Fruit fly (Drosophila melanogaster) whole organism, embryonic: ENCODE measurements around the gene CG34265.

Experiments used
- Asciz ChIP-seq: fragments of 200-800 bp; sonication (Bioruptor generic); optimal IDR thresholded peaks from 2 replicates; lab custom pipeline; 2017; ENCODE audit warnings: missing biosample characterization, mild to moderate bottlenecking, missing genetic modification characterization, missing genetic modification reagents
- Atf-2 ChIP-seq: fragments of 200-800 bp; sonication (Bioruptor generic); optimal IDR thresholded peaks from 2 replicates; lab custom pipeline; 2016; ENCODE audit warnings: missing biosample characterization, missing genetic modification characterization
- Bteb2 ChIP-seq: fragments of 200-800 bp; sonication (Bioruptor generic); optimal IDR thresholded peaks from 2 replicates; lab custom pipeline; 2016; ENCODE audit warnings: missing biosample characterization, missing genetic modification characterization
- CG10431 ChIP-seq: fragments of 200-800 bp; sonication (Bioruptor generic); optimal IDR thresholded peaks from 3 replicates; lab custom pipeline; 2018; ENCODE audit warnings: missing biosample characterization, mild to moderate bottlenecking, missing genetic modification characterization
- CG10654 ChIP-seq: fragments of 200-800 bp; sonication (Bioruptor generic); optimal IDR thresholded peaks from 2 replicates; lab custom pipeline; 2016; ENCODE audit warnings: missing biosample characterization, missing genetic modification characterization
- CG11247 ChIP-seq: fragments of 200-800 bp; sonication (Bioruptor generic); IDR thresholded peaks from 2 replicates; pipeline ENCODE4 v1.3.6; 2022; ENCODE audit warnings: missing biosample characterization, missing genetic modification characterization
- CG12769 ChIP-seq: fragments of 200-800 bp; sonication (Bioruptor generic); optimal IDR thresholded peaks from 2 replicates; lab custom pipeline; 2019; ENCODE audit warnings: missing biosample characterization, mild to moderate bottlenecking, missing genetic modification characterization, moderate library complexity
- CG13287 ChIP-seq: fragments of 200-800 bp; sonication (Bioruptor generic); IDR thresholded peaks from 2 replicates; pipeline ENCODE4 v1.3.6; 2022; ENCODE audit warnings: missing biosample characterization, missing genetic modification characterization; ENCODE audit not compliant: partially characterized antibody
- CG13296 ChIP-seq: fragments of 200-800 bp; sonication (Bioruptor generic); optimal IDR thresholded peaks from 3 replicates; lab custom pipeline; 2018; ENCODE audit warnings: missing biosample characterization, mild to moderate bottlenecking, missing genetic modification characterization
- CG15269 ChIP-seq: fragments of 200-800 bp; sonication (Bioruptor generic); optimal IDR thresholded peaks from 2 replicates; lab custom pipeline; 2018; ENCODE audit warnings: missing biosample characterization, mild to moderate bottlenecking, missing genetic modification characterization, moderate library complexity
- CG1602 ChIP-seq: fragments of 200-800 bp; sonication (Bioruptor generic); optimal IDR thresholded peaks from 3 replicates; lab custom pipeline; 2016; ENCODE audit warnings: missing biosample characterization, missing genetic modification characterization
- CG17359 ChIP-seq: fragments of 200-800 bp; sonication (Bioruptor generic); optimal IDR thresholded peaks from 3 replicates; lab custom pipeline; 2018; ENCODE audit warnings: missing biosample characterization, mild to moderate bottlenecking, missing genetic modification characterization, moderate library complexity
- CG17385 ChIP-seq: fragments of 200-800 bp; sonication (Bioruptor generic); optimal IDR thresholded peaks from 3 replicates; lab custom pipeline; 2018; ENCODE audit warnings: missing biosample characterization, mild to moderate bottlenecking, missing genetic modification characterization
- CG18262 ChIP-seq: fragments of 200-800 bp; optimal IDR thresholded peaks from 3 replicates; lab custom pipeline; 2019; ENCODE audit warnings: missing biosample characterization, mild to moderate bottlenecking, missing genetic modification characterization, moderate library complexity
- CG18764 ChIP-seq: fragments of 200-800 bp; sonication (Bioruptor generic); optimal IDR thresholded peaks from 3 replicates; lab custom pipeline; 2016; ENCODE audit warnings: missing biosample characterization, missing genetic modification characterization
- CG30403 ChIP-seq: fragments of 200-800 bp; sonication (Bioruptor generic); optimal IDR thresholded peaks from 3 replicates; lab custom pipeline; 2016; ENCODE audit warnings: missing biosample characterization, missing genetic modification characterization
- CG4360 ChIP-seq: fragments of 200-800 bp; sonication (Bioruptor generic); IDR thresholded peaks from 2 replicates; pipeline ENCODE4 v1.3.6; 2022; ENCODE audit warnings: missing biosample characterization, missing genetic modification characterization
- CG4424 ChIP-seq: fragments of 200-800 bp; sonication (Bioruptor generic); optimal IDR thresholded peaks from 3 replicates; lab custom pipeline; 2016; ENCODE audit warnings: missing biosample characterization, missing genetic modification characterization
- CG8478 ChIP-seq: fragments of >200 bp; optimal IDR thresholded peaks from 2 replicates; lab custom pipeline; 2018
- E2f1 ChIP-seq: fragments of 200-800 bp; sonication (Bioruptor generic); IDR thresholded peaks from 2 replicates; pipeline ENCODE4 v1.3.6; 2022; ENCODE audit warnings: missing biosample characterization, missing genetic modification characterization
- HLH3B ChIP-seq: fragments of 200-800 bp; sonication (Bioruptor generic); IDR thresholded peaks from 2 replicates; pipeline ENCODE4 v1.3.6; 2022; ENCODE audit warnings: missing biosample characterization, missing genetic modification characterization
- HmgZ ChIP-seq: fragments of 200-800 bp; sonication (Bioruptor generic); optimal IDR thresholded peaks from 2 replicates; lab custom pipeline; 2018; ENCODE audit warnings: missing biosample characterization, mild to moderate bottlenecking, missing genetic modification characterization
- Nf-YC ChIP-seq: fragments of 200-800 bp; optimal IDR thresholded peaks from 3 replicates; lab custom pipeline; 2019; ENCODE audit warnings: missing biosample characterization, mild to moderate bottlenecking, missing genetic modification characterization, moderate library complexity
- Oaz ChIP-seq: fragments of 200-800 bp; sonication (Bioruptor generic); IDR thresholded peaks from 2 replicates; pipeline ENCODE4 v1.3.6; 2022; ENCODE audit warnings: missing biosample characterization, missing genetic modification characterization
- PHDP ChIP-seq: fragments of 200-800 bp; sonication (Bioruptor generic); optimal IDR thresholded peaks from 3 replicates; lab custom pipeline; 2018; ENCODE audit warnings: missing biosample characterization, mild to moderate bottlenecking, missing genetic modification characterization, moderate library complexity
- Pdp1 ChIP-seq, 2 experiments: fragments of 200-800 bp; sonication (Bioruptor generic); optimal IDR thresholded peaks; 3 replicates each; lab custom pipeline; 2016; ENCODE audit warnings: missing biosample characterization in 2 of 2, missing genetic modification characterization in 2 of 2, mild to moderate bottlenecking in 1 of 2, moderate library complexity in 1 of 2
- Six4 ChIP-seq: fragments of 200-800 bp; sonication (Bioruptor generic); optimal IDR thresholded peaks from 2 replicates; lab custom pipeline; 2016; ENCODE audit warnings: missing biosample characterization, missing genetic modification characterization
- TFAM ChIP-seq: fragments of 200-800 bp; sonication (Bioruptor generic); optimal IDR thresholded peaks from 2 replicates; lab custom pipeline; 2017; ENCODE audit warnings: missing biosample characterization, missing genetic modification characterization, inconsistent platforms
- aop ChIP-seq: fragments of 200-800 bp; sonication (Bioruptor generic); IDR thresholded peaks from 2 replicates; pipeline ENCODE4 v1.3.6; 2022; ENCODE audit warnings: missing biosample characterization, missing genetic modification characterization
- bab2 ChIP-seq: fragments of 200-800 bp; sonication (Bioruptor generic); optimal IDR thresholded peaks from 2 replicates; lab custom pipeline; 2016; ENCODE audit warnings: missing biosample characterization, missing genetic modification characterization
- bcd ChIP-seq: fragments of 200-800 bp; sonication (Bioruptor generic); optimal IDR thresholded peaks from 2 replicates; lab custom pipeline; 2017; ENCODE audit warnings: missing biosample characterization, mild to moderate bottlenecking, missing genetic modification characterization
- bigmax ChIP-seq: fragments of 200-800 bp; sonication (Bioruptor generic); optimal IDR thresholded peaks from 2 replicates; lab custom pipeline; 2018; ENCODE audit warnings: missing biosample characterization, mild to moderate bottlenecking, missing genetic modification characterization
- btn ChIP-seq: fragments of 200-800 bp; sonication (Bioruptor generic); optimal IDR thresholded peaks from 2 replicates; lab custom pipeline; 2016; ENCODE audit warnings: missing biosample characterization, missing genetic modification characterization
- caup ChIP-seq: fragments of 200-800 bp; sonication (Bioruptor generic); optimal IDR thresholded peaks from 3 replicates; lab custom pipeline; 2017; ENCODE audit warnings: missing biosample characterization, mild to moderate bottlenecking, missing genetic modification characterization, moderate library complexity; ENCODE audit not compliant: severe bottlenecking
- chinmo ChIP-seq: fragments of 200-800 bp; sonication (Bioruptor generic); IDR thresholded peaks from 4 replicates; pipeline ENCODE4 v1.3.6; 2022; ENCODE audit warnings: missing biosample characterization, missing genetic modification characterization; ENCODE audit not compliant: partially characterized antibody
- corto ChIP-seq: fragments of 200-800 bp; sonication (Bioruptor generic); optimal IDR thresholded peaks from 2 replicates; lab custom pipeline; 2016; ENCODE audit warnings: missing biosample characterization, mild to moderate bottlenecking, missing genetic modification characterization, moderate library complexity
- grau ChIP-seq: fragments of 200-800 bp; optimal IDR thresholded peaks from 3 replicates; lab custom pipeline; 2019; ENCODE audit warnings: missing biosample characterization, mild to moderate bottlenecking, missing genetic modification characterization, moderate library complexity
- h ChIP-seq: fragments of >200 bp; optimal IDR thresholded peaks from 2 replicates; lab custom pipeline; 2017
- jigr1 ChIP-seq: fragments of 200-800 bp; sonication (Bioruptor generic); IDR thresholded peaks from 3 replicates; pipeline ENCODE4 v1.3.6; 2022; ENCODE audit warnings: missing biosample characterization, missing genetic modification characterization
- klu ChIP-seq: fragments of 200-800 bp; sonication (Bioruptor generic); IDR thresholded peaks from 2 replicates; pipeline ENCODE4 v1.3.6; 2022; ENCODE audit warnings: missing biosample characterization, missing genetic modification characterization
- mld ChIP-seq: fragments of 200-800 bp; sonication (Bioruptor generic); IDR thresholded peaks from 3 replicates; pipeline ENCODE4 v1.3.6; 2022; ENCODE audit warnings: missing biosample characterization, missing genetic modification characterization; ENCODE audit not compliant: partially characterized antibody
- odd ChIP-seq: fragments of 200-800 bp; sonication (Bioruptor generic); optimal IDR thresholded peaks from 2 replicates; lab custom pipeline; 2017; ENCODE audit warnings: missing biosample characterization, mild to moderate bottlenecking, missing genetic modification characterization
- row ChIP-seq: fragments of 200-800 bp; sonication (Bioruptor generic); IDR thresholded peaks from 3 replicates; pipeline ENCODE4 v1.3.6; 2022; ENCODE audit warnings: missing biosample characterization, missing genetic modification characterization
- sd ChIP-seq: fragments of 200-800 bp; sonication (Bioruptor generic); optimal IDR thresholded peaks from 3 replicates; lab custom pipeline; 2018; ENCODE audit warnings: missing biosample characterization, mild to moderate bottlenecking, missing genetic modification characterization, moderate library complexity
- sr ChIP-seq: fragments of 200-800 bp; sonication (Bioruptor generic); IDR thresholded peaks from 3 replicates; pipeline ENCODE4 v1.3.6; 2022; ENCODE audit warnings: missing biosample characterization, missing genetic modification characterization
- tin ChIP-seq: fragments of 200-800 bp; sonication (Bioruptor generic); optimal IDR thresholded peaks from 3 replicates; lab custom pipeline; 2016; ENCODE audit warnings: missing biosample characterization, missing genetic modification characterization
- usp ChIP-seq: fragments of >200 bp; optimal IDR thresholded peaks from 2 replicates; lab custom pipeline; 2017; ENCODE audit warnings: missing biosample characterization, missing genetic modification characterization

Gene CG34265

dm6 chr3L:3239033-3239752, 29.1 kb upstream of the CG34265 start, which contains the start of gene CG17746 (continued):
- TF ChIP-seq CG18262 (no peak), Nf-YC (tag; lab: Kevin White, UChicago) (peak; percentile 40), bab2 (peak; percentile 58)

- TF ChIP-seq CG4360 (0 out of 2 replicates have a peak, but pooled peaks have one; percentile 29), tin (GFP tag; lab: Kevin White, UChicago) (no peak), HLH3B (GFP tag; lab: Robert Waterston, UW) (no peak), CG1602 (no peak), jigr1 (GFP tag; lab: Robert Waterston, UW) (no peak), chinmo (0 out of 4 replicates have a peak, but pooled peaks have one; percentile 35), CG10431 (GFP tag; lab: Kevin White, UChicago) (peak; percentile 40), CG17385 (GFP tag; lab: Kevin White, UChicago) (peak; percentile 13), CG10654 (no peak), sr (GFP tag; lab: Robert Waterston, UW) (no peak), CG15269 (tag; lab: Kevin White, UChicago) (peak; percentile 22), mld (GFP tag; lab: Robert Waterston, UW) (no peak), bigmax (GFP tag; lab: Kevin White, UChicago) (no peak), E2f1 (0 out of 2 replicates have a peak, but pooled peaks have one; percentile 2), corto (GFP tag; lab: Kevin White, UChicago) (peak; percentile 65), Atf-2 (GFP tag; lab: Kevin White, UChicago) (no peak), CG30403 (no peak), btn (GFP tag; lab: Kevin White, UChicago) (no peak), TFAM (GFP tag; lab: Kevin White, UChicago) (no peak), sd (tag; lab: Kevin White, UChicago) (peak; percentile 31), row (peak; percentile 29; the same call in 1 of the 3 replicates), aop (GFP tag; lab: Robert Waterston, UW) (no peak), usp (GFP tag; lab: Kevin White, UChicago) (no peak), CG18764 (no peak), Bteb2 (GFP tag; lab: Kevin White, UChicago) (no peak), CG8478 (lab: Kevin White, UChicago) (no peak), CG11247 (GFP tag; lab: Robert Waterston, UW) (no peak), grau (tag; lab: Kevin White, UChicago) (peak; percentile 24), CG17359 (tag; lab: Kevin White, UChicago) (peak; percentile 9), klu (GFP tag; lab: Robert Waterston, UW) (no peak), bcd (GFP tag; lab: Kevin White, UChicago) (no peak), PHDP (peak; percentile 34), Pdp1 (GFP tag; optimal IDR thresholded peaks at IDR 0.05; lab: Kevin White, UChicago) (peak in 1 of 2 experiments; percentile 18), Oaz (GFP tag; lab: Robert Waterston, UW) (no peak), CG12769 (tag; lab: Kevin White, UChicago) (peak; percentile 20), CG4424 (GFP tag; lab: Kevin White, UChicago) (no peak), odd (GFP tag; lab: Kevin White, UChicago) (peak; percentile 35), HmgZ (tag; lab: Kevin White, UChicago) (peak; percentile 23), Six4 (no peak), CG13296 (GFP tag; lab: Kevin White, UChicago) (no peak), CG13287 (GFP tag; lab: Robert Waterston, UW) (no peak), h (no peak), caup (GFP tag; lab: Kevin White, UChicago) (no peak), Asciz (GFP tag; lab: Kevin White, UChicago) (peak; percentile 34)
Measured at dm6 chr3L:3239785-3240596, 28.3 kb upstream of the CG34265 start.
